Fruit fly (Drosophila melanogaster): ENCODE results near the gene CG12224.

dm6 chr3R:11967262-11968029 lies 14.4 kb downstream of the CG12224 start, which contains the start of the genes CG12213 and GC1:
- TF ChIP-seq ttk (optimal IDR thresholded peaks at IDR 0.05), result no peak
- TF ChIP-seq h (optimal IDR thresholded peaks at IDR 0.05), result no peak

All from Kc167 (cell line).